Fruit fly (Drosophila melanogaster) whole organism, embryonic: ENCODE results near the gene CG6962.
A peak's percentile ranks its signal among the peaks of the same experiment; 100 is the strongest.

Experiments used
- Awh ChIP-seq: fragments of 200-800 bp; sonication (Bioruptor generic); IDR thresholded peaks from 2 replicates; pipeline ENCODE4, ENCODE4 v1.3.6; 2022; ENCODE audit warnings: missing biosample characterization, missing genetic modification characterization
- CG11504 ChIP-seq: fragments of 200-800 bp; sonication (Bioruptor generic); optimal IDR thresholded peaks from 3 replicates; lab custom pipeline; 2019; ENCODE audit warnings: missing biosample characterization, mild to moderate bottlenecking, missing genetic modification characterization, moderate library complexity
- CG12155 ChIP-seq: fragments of 200-800 bp; sonication (Bioruptor generic); optimal IDR thresholded peaks from 3 replicates; lab custom pipeline; 2016; ENCODE audit warnings: missing biosample characterization, missing genetic modification characterization
- CG12236 ChIP-seq: fragments of 200-800 bp; sonication (Bioruptor generic); optimal IDR thresholded peaks from 2 replicates; lab custom pipeline; 2016; ENCODE audit warnings: missing biosample characterization, missing genetic modification characterization
- CG12391 ChIP-seq: fragments of 200-800 bp; sonication (Bioruptor generic); optimal IDR thresholded peaks from 3 replicates; lab custom pipeline; 2018; ENCODE audit warnings: missing biosample characterization, mild to moderate bottlenecking, missing genetic modification characterization, moderate library complexity
- CG14441 ChIP-seq: fragments of 200-800 bp; sonication (Bioruptor generic); IDR thresholded peaks from 2 replicates; pipeline ENCODE4 v1.3.6; 2022; ENCODE audit warnings: missing biosample characterization, missing genetic modification characterization
- CG14710 ChIP-seq: fragments of 200-800 bp; sonication (Bioruptor generic); optimal IDR thresholded peaks from 3 replicates; lab custom pipeline; 2019; ENCODE audit warnings: missing biosample characterization, mild to moderate bottlenecking, missing genetic modification characterization, moderate library complexity
- CG15011 ChIP-seq: fragments of 200-800 bp; sonication (Bioruptor generic); optimal IDR thresholded peaks from 3 replicates; lab custom pipeline; 2018; ENCODE audit warnings: missing biosample characterization, mild to moderate bottlenecking, missing genetic modification characterization
- CG1529 ChIP-seq: fragments of 200-800 bp; sonication (Bioruptor generic); optimal IDR thresholded peaks from 3 replicates; lab custom pipeline; 2018; ENCODE audit warnings: missing biosample characterization, missing genetic modification characterization
- CG2875 ChIP-seq: fragments of 200-800 bp; sonication (Bioruptor generic); optimal IDR thresholded peaks from 2 replicates; lab custom pipeline; 2017; ENCODE audit warnings: missing biosample characterization, mild to moderate bottlenecking, missing genetic modification characterization, missing genetic modification reagents
- CG30020 ChIP-seq: fragments of 200-800 bp; optimal IDR thresholded peaks from 2 replicates; lab custom pipeline; 2019; ENCODE audit warnings: missing biosample characterization, mild to moderate bottlenecking, missing genetic modification characterization, moderate library complexity
- CG31388 ChIP-seq: fragments of 200-800 bp; sonication (Bioruptor generic); optimal IDR thresholded peaks from 2 replicates; lab custom pipeline; 2016; ENCODE audit warnings: missing biosample characterization, missing genetic modification characterization
- CG32767 ChIP-seq: fragments of 200-800 bp; sonication (Bioruptor generic); IDR thresholded peaks from 2 replicates; pipeline ENCODE4 v1.3.6; 2022; ENCODE audit warnings: missing biosample characterization, missing genetic modification characterization
- CG34224 ChIP-seq: fragments of 200-800 bp; sonication (Bioruptor generic); IDR thresholded peaks from 3 replicates; pipeline ENCODE4 v1.3.6; 2022; ENCODE audit warnings: missing biosample characterization, missing genetic modification characterization; ENCODE audit not compliant: partially characterized antibody
- CG5180 ChIP-seq: fragments of 200-800 bp; sonication (Bioruptor generic); optimal IDR thresholded peaks from 3 replicates; lab custom pipeline; 2017; ENCODE audit warnings: missing biosample characterization, missing genetic modification characterization, mild to moderate bottlenecking, moderate library complexity, missing genetic modification reagents
- CG7928 ChIP-seq: fragments of 200-800 bp; sonication (Bioruptor generic); optimal IDR thresholded peaks from 2 replicates; lab custom pipeline; 2017; ENCODE audit warnings: missing biosample characterization, mild to moderate bottlenecking, missing genetic modification characterization
- CG9437 ChIP-seq: fragments of 200-800 bp; sonication (Bioruptor generic); optimal IDR thresholded peaks from 2 replicates; lab custom pipeline; 2018; ENCODE audit warnings: missing biosample characterization, mild to moderate bottlenecking, missing genetic modification characterization
- CG9932 ChIP-seq: fragments of 200-800 bp; sonication (Bioruptor generic); IDR thresholded peaks from 2 replicates; pipeline ENCODE4 v1.3.6; 2022; ENCODE audit warnings: missing biosample characterization, missing genetic modification characterization
- Ets65A ChIP-seq: fragments of 200-800 bp; sonication (Bioruptor generic); peaks from one replicate; lab custom pipeline; 2016; ENCODE audit warnings: missing biosample characterization, missing genetic modification characterization
- Fer3 ChIP-seq: fragments of 200-800 bp; sonication (Bioruptor generic); optimal IDR thresholded peaks from 2 replicates; lab custom pipeline; 2018; ENCODE audit warnings: missing biosample characterization, mild to moderate bottlenecking, missing genetic modification characterization, moderate library complexity
- Gsc ChIP-seq: fragments of 200-800 bp; sonication (Bioruptor generic); IDR thresholded peaks from 2 replicates; pipeline ENCODE4 v1.3.6; 2022; ENCODE audit warnings: missing biosample characterization, missing genetic modification characterization
- HLH3B ChIP-seq: fragments of 200-800 bp; sonication (Bioruptor generic); IDR thresholded peaks from 2 replicates; pipeline ENCODE4 v1.3.6; 2022; ENCODE audit warnings: missing biosample characterization, missing genetic modification characterization
- HLH4C ChIP-seq: fragments of 200-800 bp; sonication (Bioruptor generic); IDR thresholded peaks from 3 replicates; pipeline ENCODE4 v1.3.6; 2022; ENCODE audit warnings: missing biosample characterization, missing genetic modification characterization; ENCODE audit not compliant: partially characterized antibody
- Hr3 ChIP-seq: fragments of 200-800 bp; sonication (Bioruptor generic); optimal IDR thresholded peaks from 3 replicates; lab custom pipeline; 2016; ENCODE audit warnings: missing biosample characterization, missing genetic modification characterization
- Hr39 ChIP-seq: fragments of >200 bp; optimal IDR thresholded peaks from 2 replicates; lab custom pipeline; 2017
- Sox102F ChIP-seq: fragments of 200-800 bp; sonication (Bioruptor generic); optimal IDR thresholded peaks from 2 replicates; lab custom pipeline; 2018; ENCODE audit warnings: missing biosample characterization, mild to moderate bottlenecking, missing genetic modification characterization, moderate library complexity
- Trl ChIP-seq, 3 experiments: fragments of >200 bp in 2 of 3; fragments of 200-800 bp in 1 of 3; sonication (Bioruptor generic) in 1 of 3; optimal IDR thresholded peaks; 2 replicates in 1 of 3; 3 replicates in 2 of 3; lab custom pipeline; 2016 to 2017; ENCODE audit warnings: missing biosample characterization in 1 of 3, missing genetic modification characterization in 1 of 3
- ash1 ChIP-seq: fragments of 200-800 bp; sonication (Bioruptor generic); optimal IDR thresholded peaks from 2 replicates; lab custom pipeline; 2018; ENCODE audit warnings: missing biosample characterization, mild to moderate bottlenecking, missing genetic modification characterization
- ato ChIP-seq: fragments of 200-800 bp; sonication (Bioruptor generic); IDR thresholded peaks from 2 replicates; pipeline ENCODE4 v1.3.6; 2022; ENCODE audit warnings: missing biosample characterization, missing genetic modification characterization; ENCODE audit not compliant: partially characterized antibody
- bigmax ChIP-seq: fragments of 200-800 bp; sonication (Bioruptor generic); optimal IDR thresholded peaks from 2 replicates; lab custom pipeline; 2018; ENCODE audit warnings: missing biosample characterization, mild to moderate bottlenecking, missing genetic modification characterization
- bsh ChIP-seq, 2 experiments: fragments of 200-800 bp; sonication (Bioruptor generic); optimal IDR thresholded peaks; 2 replicates each; lab custom pipeline; 2017 to 2018; ENCODE audit warnings: mild to moderate bottlenecking in 2 of 2, missing biosample characterization in 2 of 2, missing genetic modification characterization in 2 of 2, moderate library complexity in 1 of 2
- cg ChIP-seq: fragments of 200-800 bp; sonication (Bioruptor generic); optimal IDR thresholded peaks from 3 replicates; lab custom pipeline; 2019; ENCODE audit warnings: missing biosample characterization, mild to moderate bottlenecking, missing genetic modification characterization, moderate library complexity
- dpn ChIP-seq, 2 experiments: fragments of 200-800 bp; sonication (Bioruptor generic); optimal IDR thresholded peaks; 3 replicates each; lab custom pipeline; 2016; ENCODE audit warnings: missing biosample characterization in 2 of 2, missing genetic modification characterization in 2 of 2
- ewg ChIP-seq: fragments of 200-800 bp; sonication (Bioruptor generic); optimal IDR thresholded peaks from 3 replicates; lab custom pipeline; 2017; ENCODE audit warnings: mild to moderate bottlenecking, missing biosample characterization, missing genetic modification reagents, missing genetic modification characterization
- grau ChIP-seq: fragments of 200-800 bp; optimal IDR thresholded peaks from 3 replicates; lab custom pipeline; 2019; ENCODE audit warnings: missing biosample characterization, mild to moderate bottlenecking, missing genetic modification characterization, moderate library complexity
- gro ChIP-seq: fragments of 200-800 bp; sonication (Bioruptor generic); optimal IDR thresholded peaks from 2 replicates; lab custom pipeline; 2016; ENCODE audit warnings: missing biosample characterization, missing genetic modification characterization
- lilli ChIP-seq: fragments of 200-800 bp; sonication (Bioruptor generic); optimal IDR thresholded peaks from 3 replicates; lab custom pipeline; 2016; ENCODE audit warnings: missing biosample characterization, missing genetic modification characterization
- nau ChIP-seq: fragments of 200-800 bp; sonication (Bioruptor generic); optimal IDR thresholded peaks from 3 replicates; lab custom pipeline; 2017; ENCODE audit warnings: missing biosample characterization, mild to moderate bottlenecking, missing genetic modification characterization, missing genetic modification reagents
- nerfin-1 ChIP-seq: fragments of 200-800 bp; sonication (Bioruptor generic); optimal IDR thresholded peaks from 3 replicates; lab custom pipeline; 2019; ENCODE audit warnings: missing biosample characterization, mild to moderate bottlenecking, missing genetic modification characterization, moderate library complexity
- nom ChIP-seq: fragments of 200-800 bp; sonication (Bioruptor generic); optimal IDR thresholded peaks from 2 replicates; lab custom pipeline; 2017; ENCODE audit warnings: missing biosample characterization, missing genetic modification characterization, mild to moderate bottlenecking, moderate library complexity, missing genetic modification reagents
- pb ChIP-seq: fragments of 200-800 bp; sonication (Bioruptor generic); optimal IDR thresholded peaks from 3 replicates; lab custom pipeline; 2016; ENCODE audit warnings: missing biosample characterization, missing genetic modification characterization
- phol ChIP-seq: fragments of 200-800 bp; sonication (Bioruptor generic); optimal IDR thresholded peaks from 3 replicates; lab custom pipeline; 2018; ENCODE audit warnings: missing biosample characterization, mild to moderate bottlenecking, missing genetic modification characterization, moderate library complexity
- pnt ChIP-seq: fragments of 200-800 bp; sonication (Bioruptor generic); optimal IDR thresholded peaks from 3 replicates; lab custom pipeline; 2016; ENCODE audit warnings: missing biosample characterization, missing genetic modification characterization
- sim ChIP-seq: fragments of 200-800 bp; sonication (Bioruptor generic); IDR thresholded peaks from 2 replicates; pipeline ENCODE4 v1.3.6; 2022; ENCODE audit warnings: missing biosample characterization, missing genetic modification characterization
- so ChIP-seq: fragments of 200-800 bp; sonication (Bioruptor generic); IDR thresholded peaks from 3 replicates; pipeline ENCODE4 v1.3.6; 2022; ENCODE audit warnings: missing biosample characterization, missing genetic modification characterization
- ttk ChIP-seq: fragments of 200-800 bp; sonication (Bioruptor generic); IDR thresholded peaks from 2 replicates; pipeline ENCODE4 v2.1.2; 2022; ENCODE audit warnings: missing biosample characterization, missing genetic modification characterization
- unc-4 ChIP-seq: fragments of 200-800 bp; sonication (Bioruptor generic); IDR thresholded peaks from 2 replicates; pipeline ENCODE4 v1.3.6; 2022; ENCODE audit warnings: missing biosample characterization, missing genetic modification characterization; ENCODE audit not compliant: partially characterized antibody
- wor ChIP-seq: fragments of 200-800 bp; sonication (Bioruptor generic); IDR thresholded peaks from 2 replicates; pipeline ENCODE4 v1.3.6; 2022; ENCODE audit warnings: missing biosample characterization, missing genetic modification characterization
- zfh1 ChIP-seq: fragments of 200-800 bp; sonication (Bioruptor generic); IDR thresholded peaks from 3 replicates; pipeline ENCODE4 v1.3.6; 2022; ENCODE audit warnings: missing biosample characterization, missing genetic modification characterization
- zfh2 ChIP-seq: fragments of 200-800 bp; sonication (Bioruptor generic); optimal IDR thresholded peaks from 2 replicates; lab custom pipeline; 2016; ENCODE audit warnings: missing biosample characterization, missing genetic modification characterization

The CG6962 gene

DNA sequence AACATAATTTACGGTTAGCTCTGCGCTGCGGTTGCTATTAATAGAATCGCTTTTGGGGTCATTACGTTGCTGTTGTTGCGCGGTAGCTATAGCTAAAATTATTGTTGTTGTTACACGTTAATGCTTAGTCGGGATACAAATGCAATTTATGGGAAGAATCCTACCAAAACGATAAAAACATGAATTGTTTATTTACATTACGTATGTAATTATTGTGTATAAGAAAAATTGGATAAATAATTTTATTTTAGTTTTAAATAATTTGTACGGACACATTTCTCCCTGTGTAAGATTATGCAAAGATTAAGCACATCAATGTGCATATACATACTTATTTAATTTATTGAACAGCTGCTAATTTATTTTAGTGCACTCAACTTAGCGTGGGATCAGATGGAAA is 30.4 kb downstream of the CG6962 start (continued):
- TF ChIP-seq nom (GFP tag; lab: Kevin White, UChicago) (no peak), CG15011 (GFP tag; lab: Kevin White, UChicago) (no peak), sim (GFP tag; lab: Robert Waterston, UW) (no peak), zfh1 (GFP tag; lab: Robert Waterston, UW) (0 out of 3 replicates have a peak, but pooled peaks have one; percentile 20), HLH4C (GFP tag; lab: Robert Waterston, UW) (no peak), Trl (optimal IDR thresholded peaks at IDR 0.05; lab: Kevin White, UChicago) (no peak), Trl (GFP tag; optimal IDR thresholded peaks at IDR 0.05; lab: Kevin White, UChicago) (no peak), CG2875 (peak; percentile 60), Hr39 (lab: Kevin White, UChicago) (no peak), cg (GFP tag; lab: Kevin White, UChicago) (no peak), Awh (peak; percentile 51; the same call in 1 of the 2 replicates), Gsc (GFP tag; lab: Robert Waterston, UW) (no peak), CG9437 (GFP tag; lab: Kevin White, UChicago) (peak; percentile 9), pnt (GFP tag; lab: Kevin White, UChicago) (no peak), CG34224 (GFP tag; lab: Robert Waterston, UW) (no peak), CG5180 (GFP tag; lab: Kevin White, UChicago) (no peak), bsh (GFP tag; optimal IDR thresholded peaks at IDR 0.05; lab: Kevin White, UChicago) (peak in 1 of 2 experiments; percentile 92), CG12391 (tag; lab: Kevin White, UChicago) (peak; percentile 74), ash1 (no peak), CG14441 (GFP tag; lab: Robert Waterston, UW) (no peak), CG9932 (GFP tag; lab: Robert Waterston, UW) (no peak), pb (GFP tag; lab: Kevin White, UChicago) (no peak), wor (GFP tag; lab: Robert Waterston, UW) (peak; percentile 45), Ets65A (GFP tag; lab: Kevin White, UChicago) (no peak), CG7928 (GFP tag; lab: Kevin White, UChicago) (no peak), CG14710 (tag; lab: Kevin White, UChicago) (peak; percentile 74), CG32767 (no peak), Hr3 (GFP tag; lab: Kevin White, UChicago) (peak; percentile 30), gro (GFP tag; lab: Kevin White, UChicago) (no peak), CG12236 (no peak), so (GFP tag; lab: Robert Waterston, UW) (no peak), Sox102F (GFP tag; lab: Kevin White, UChicago) (peak; percentile 81), CG30020 (no peak), ewg (GFP tag; lab: Kevin White, UChicago) (peak; percentile 52), CG1529 (GFP tag; lab: Kevin White, UChicago) (peak; percentile 20), CG11504 (tag; lab: Kevin White, UChicago) (peak; percentile 73), phol (tag; lab: Kevin White, UChicago) (peak; percentile 82), ttk (GFP tag; lab: Robert Waterston, UW) (0 out of 2 replicates have a peak, but pooled peaks have one; percentile 44), CG12155 (GFP tag; lab: Kevin White, UChicago) (no peak), HLH3B (GFP tag; lab: Robert Waterston, UW) (peak; percentile 49), bigmax (GFP tag; lab: Kevin White, UChicago) (no peak), grau (peak; percentile 71), dpn (GFP tag; optimal IDR thresholded peaks at IDR 0.05; lab: Kevin White, UChicago) (peak in 1 of 2 experiments; percentile 27), lilli (GFP tag; lab: Kevin White, UChicago) (no peak), CG31388 (GFP tag; lab: Kevin White, UChicago) (peak; percentile 6), unc-4 (GFP tag; lab: Robert Waterston, UW) (no peak), Fer3 (tag; lab: Kevin White, UChicago) (peak; percentile 26), ato (no peak), zfh2 (GFP tag; lab: Kevin White, UChicago) (no peak), nau (peak; percentile 3), nerfin-1 (tag; lab: Kevin White, UChicago) (peak; percentile 65)
